Worm (Caenorhabditis elegans) whole organism, young adult: Measurements from ENCODE around the gene gmn-1.

Experiments used
- B0336.3 ChIP-seq: fragments of 200-800 bp; sonication (Bioruptor generic); IDR thresholded peaks from 2 replicates; pipeline ENCODE4 v1.3.6; 2022; ENCODE audit warnings: missing genetic modification characterization, missing compliant biosample characterization
- C17E4.6 ChIP-seq: fragments of 200-800 bp; sonication (Bioruptor generic); IDR thresholded peaks from 2 replicates; pipeline ENCODE4 v1.3.6; 2022; ENCODE audit warnings: missing genetic modification reagents, missing genetic modification characterization, missing compliant biosample characterization
- F10E7.11 ChIP-seq: sonication (generic microtip); optimal IDR thresholded peaks from 2 replicates; lab custom pipeline; 2017; ENCODE audit warnings: mild to moderate bottlenecking, missing genetic modification characterization, moderate library complexity, missing compliant biosample characterization
- F23B12.7 ChIP-seq: sonication (generic microtip); optimal IDR thresholded peaks from 2 replicates; lab custom pipeline; 2017; ENCODE audit warnings: missing genetic modification characterization, mild to moderate bottlenecking, missing compliant biosample characterization, antibody characterized with exemption, moderate library complexity; ENCODE audit not compliant: insufficient read depth
- F52B5.7 ChIP-seq: sonication (generic microtip); optimal IDR thresholded peaks from 2 replicates; lab custom pipeline; 2016; ENCODE audit warnings: mild to moderate bottlenecking, missing genetic modification characterization, missing compliant biosample characterization
- F57A8.1 ChIP-seq: fragments of 200-800 bp; sonication (Bioruptor generic); optimal IDR thresholded peaks from 2 replicates; lab custom pipeline; 2018; ENCODE audit warnings: mild to moderate bottlenecking, missing genetic modification characterization, moderate library complexity, missing compliant biosample characterization
- K12H6.12 ChIP-seq: fragments of 200-800 bp; sonication (Bioruptor generic); optimal IDR thresholded peaks from 2 replicates; lab custom pipeline; 2018; ENCODE audit warnings: mild to moderate bottlenecking, missing genetic modification characterization, missing compliant biosample characterization
- Y56A3A.18 ChIP-seq: fragments of 200-800 bp; sonication (Bioruptor generic); IDR thresholded peaks from 2 replicates; pipeline ENCODE4 v1.3.6; 2022; ENCODE audit warnings: missing genetic modification reagents, missing genetic modification characterization, missing compliant biosample characterization
- Y67H2A.10 ChIP-seq: fragments of 200-800 bp; sonication (Bioruptor generic); conservative IDR thresholded peaks from 2 replicates; pipeline ENCODE4 v1.3.6; 2022; ENCODE audit warnings: missing genetic modification reagents, missing genetic modification characterization, missing compliant biosample characterization
- ama-1 ChIP-seq, 3 experiments: fragments of 150-350 bp in 1 of 3; sonication (generic microtip) in 2 of 3; optimal IDR thresholded peaks; 2 replicates each; lab custom pipeline; 2014 to 2018; ENCODE audit warnings: missing biosample characterization in 2 of 3, missing genetic modification characterization in 2 of 3, missing genetic modification reagents in 2 of 3
- attf-3 ChIP-seq: fragments of 200-800 bp; sonication (Bioruptor generic); conservative IDR thresholded peaks from 2 replicates; pipeline ENCODE4 v1.3.6; 2022; ENCODE audit warnings: missing genetic modification reagents, missing genetic modification characterization, missing compliant biosample characterization
- attf-5 ChIP-seq: fragments of 200-800 bp; sonication (Bioruptor generic); optimal IDR thresholded peaks from 2 replicates; lab custom pipeline; 2018; ENCODE audit warnings: mild to moderate bottlenecking, missing genetic modification characterization, missing compliant biosample characterization
- ceh-58 ChIP-seq: fragments of 200-800 bp; sonication (Bioruptor generic); IDR thresholded peaks from 2 replicates; pipeline ENCODE4 v1.3.6; 2022; ENCODE audit warnings: missing genetic modification characterization, missing compliant biosample characterization
- ceh-79 ChIP-seq: sonication (generic microtip); optimal IDR thresholded peaks from 2 replicates; lab custom pipeline; 2017; ENCODE audit warnings: mild to moderate bottlenecking, missing genetic modification characterization, missing compliant biosample characterization
- ceh-91 ChIP-seq: fragments of 200-800 bp; sonication (Bioruptor generic); IDR thresholded peaks from 2 replicates; pipeline ENCODE4 v1.3.6; 2022; ENCODE audit warnings: missing genetic modification reagents, missing genetic modification characterization, missing compliant biosample characterization
- chd-7 ChIP-seq: sonication (generic microtip); optimal IDR thresholded peaks from 2 replicates; lab custom pipeline; 2016; ENCODE audit warnings: mild to moderate bottlenecking, missing genetic modification characterization, moderate library complexity, missing compliant biosample characterization
- ets-4 ChIP-seq: fragments of 200-800 bp; sonication (Bioruptor generic); optimal IDR thresholded peaks from 2 replicates; lab custom pipeline; 2018; ENCODE audit warnings: mild to moderate bottlenecking, missing genetic modification characterization, missing compliant biosample characterization
- lin-26 ChIP-seq: fragments of 200-800 bp; sonication (Bioruptor generic); IDR thresholded peaks from 2 replicates; pipeline ENCODE4 v1.3.6; 2022; ENCODE audit warnings: missing genetic modification reagents, missing genetic modification characterization, missing compliant biosample characterization
- lin-35 ChIP-seq, 3 experiments: fragments of 150-350 bp in 2 of 3; sonication (generic microtip) in 1 of 3; optimal IDR thresholded peaks; 2 replicates each; lab custom pipeline; 2014 to 2018; ENCODE audit warnings: missing biosample characterization in 3 of 3, missing genetic modification characterization in 3 of 3, missing genetic modification reagents in 3 of 3
- lin-40 ChIP-seq: sonication (generic microtip); optimal IDR thresholded peaks from 2 replicates; lab custom pipeline; 2016; ENCODE audit warnings: missing genetic modification characterization, mild to moderate bottlenecking, missing compliant biosample characterization, missing genotype, missing genetic modification reagents
- lir-1 ChIP-seq: fragments of 200-800 bp; sonication (Bioruptor generic); conservative IDR thresholded peaks from 2 replicates; pipeline ENCODE4 v1.3.6; 2022; ENCODE audit warnings: missing genetic modification reagents, missing genetic modification characterization, missing compliant biosample characterization
- lsl-1 ChIP-seq: fragments of 200-800 bp; sonication (Bioruptor generic); optimal IDR thresholded peaks from 2 replicates; lab custom pipeline; 2018; ENCODE audit warnings: mild to moderate bottlenecking, missing genetic modification characterization, moderate library complexity, missing compliant biosample characterization
- madf-10 ChIP-seq: sonication (generic microtip); optimal IDR thresholded peaks from 2 replicates; lab custom pipeline; 2016; ENCODE audit warnings: mild to moderate bottlenecking, missing genetic modification characterization, missing compliant biosample characterization
- madf-6 ChIP-seq: fragments of 200-800 bp; sonication (Bioruptor generic); IDR thresholded peaks from 2 replicates; pipeline ENCODE4 v1.3.6; 2022; ENCODE audit warnings: missing genetic modification reagents, missing genetic modification characterization, missing compliant biosample characterization
- mcd-1 ChIP-seq: fragments of 200-800 bp; sonication (Bioruptor generic); IDR thresholded peaks from 2 replicates; pipeline ENCODE4 v1.3.6; 2022; ENCODE audit warnings: missing genetic modification reagents, missing genetic modification characterization, missing compliant biosample characterization
- mxl-1 ChIP-seq: sonication (generic microtip); optimal IDR thresholded peaks from 2 replicates; lab custom pipeline; 2016; ENCODE audit warnings: missing genetic modification characterization, missing compliant biosample characterization
- nfyb-1 ChIP-seq: fragments of 200-800 bp; sonication (Bioruptor generic); IDR thresholded peaks from 2 replicates; pipeline ENCODE4 v1.3.6; 2022; ENCODE audit warnings: missing genetic modification reagents, missing genetic modification characterization, missing compliant biosample characterization
- nhr-120 ChIP-seq: fragments of 200-800 bp; sonication (Bioruptor generic); IDR thresholded peaks from 2 replicates; pipeline ENCODE4 v1.3.6; 2022; ENCODE audit warnings: missing genetic modification characterization, missing compliant biosample characterization
- rcor-1 ChIP-seq: fragments of 200-800 bp; sonication (Bioruptor generic); IDR thresholded peaks from 2 replicates; pipeline ENCODE4 v1.3.6; 2022; ENCODE audit warnings: missing genetic modification reagents, missing genetic modification characterization, missing compliant biosample characterization
- rec-8 ChIP-seq, 2 experiments: sonication (generic microtip); optimal IDR thresholded peaks; 2 replicates each; lab custom pipeline; 2016; ENCODE audit warnings: mild to moderate bottlenecking in 2 of 2, missing genetic modification characterization in 2 of 2, missing genetic modification reagents in 2 of 2, missing genotype in 2 of 2, missing biosample characterization in 1 of 2, missing compliant biosample characterization in 1 of 2, moderate library complexity in 1 of 2
- sdz-38 ChIP-seq: sonication (generic microtip); optimal IDR thresholded peaks from 2 replicates; lab custom pipeline; 2016; ENCODE audit warnings: missing genotype, missing genetic modification characterization, missing compliant biosample characterization
- zfh-2 ChIP-seq: fragments of 200-800 bp; sonication (Bioruptor generic); conservative IDR thresholded peaks from 2 replicates; pipeline ENCODE4 v1.3.6; 2022; ENCODE audit warnings: missing genetic modification reagents, missing genetic modification characterization, missing compliant biosample characterization
- ztf-6 ChIP-seq: fragments of 200-800 bp; sonication (Bioruptor generic); IDR thresholded peaks from 2 replicates; pipeline ENCODE4 v1.3.6; 2022; ENCODE audit warnings: missing genetic modification reagents, missing genetic modification characterization, missing compliant biosample characterization

The gmn-1 gene

DNA sequence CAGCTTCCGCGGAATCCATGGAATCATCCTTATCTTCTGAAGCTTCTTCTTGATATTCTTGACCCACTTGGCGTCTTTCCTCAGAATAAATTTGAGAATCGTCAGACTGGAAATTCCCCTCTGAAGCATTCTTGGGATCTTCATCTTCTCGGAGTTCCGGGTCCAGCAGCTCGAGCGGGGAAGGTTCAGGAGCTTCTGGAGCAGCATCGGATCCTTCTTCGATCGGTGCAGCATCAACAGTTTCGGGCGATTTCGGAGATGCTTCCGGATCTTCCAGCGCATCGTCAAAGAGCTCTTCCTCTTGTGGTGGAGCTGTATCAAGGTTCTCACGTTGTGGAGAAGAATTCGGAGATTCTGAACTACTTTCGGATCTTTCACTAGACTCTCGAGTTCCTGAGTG lies 17.6 kb downstream of the gmn-1 start:
- TF ChIP-seq ceh-91 (GFP tag; lab: Robert Waterston, UW) (no peak), ztf-6 (no peak), ceh-58 (0 out of 2 replicates have a peak, but pooled peaks have one; percentile 16)
- TF ChIP-seq, all 124 proteins: peak for 1

- TF ChIP-seq zfh-2 (peak; percentile 66), lsl-1 (GFP tag; lab: Kevin White, UChicago) (no peak), rcor-1 (GFP tag; lab: Robert Waterston, UW) (no peak), F23B12.7 (no peak), mcd-1 (no peak), lir-1 (no peak), Y67H2A.10 (GFP tag; lab: Robert Waterston, UW) (no peak), nfyb-1 (GFP tag; lab: Robert Waterston, UW) (no peak), lin-26 (GFP tag; lab: Robert Waterston, UW) (0 out of 2 replicates have a peak, but pooled peaks have one; percentile 28), ama-1 (optimal IDR thresholded peaks at IDR 0.05; lab: Kevin White, UChicago) (no peak), ama-1 (GFP tag; optimal IDR thresholded peaks at IDR 0.05; lab: Kevin White, UChicago) (no peak), chd-7 (tag; lab: Kevin White, UChicago) (no peak), K12H6.12 (tag; lab: Kevin White, UChicago) (no peak), lin-40 (tag; lab: Kevin White, UChicago) (no peak)
Observed at ce11 chrIII:12205271-12205670, 19.9 kb downstream of the gmn-1 start.

ce11 chrIII:12202437-12202836 lies 22.7 kb downstream of the gmn-1 start, which contains the start of gene osm-12:
Gene osm-12 (minus strand): TSS chrIII:12202537.
- TF ChIP-seq B0336.3 (GFP tag; lab: Robert Waterston, UW) (no peak), F10E7.11 (tag; lab: Kevin White, UChicago) (no peak), sdz-38 (tag; lab: Kevin White, UChicago) (no peak), attf-3 (no peak)

- TF ChIP-seq rec-8 (tag; optimal IDR thresholded peaks at IDR 0.05; lab: Kevin White, UChicago) (no peak), ets-4 (GFP tag; lab: Kevin White, UChicago) (no peak), madf-6 (no peak), F52B5.7 (tag; lab: Kevin White, UChicago) (no peak), nhr-120 (GFP tag; lab: Robert Waterston, UW) (no peak), F57A8.1 (no peak), madf-10 (no peak), Y56A3A.18 (GFP tag; lab: Robert Waterston, UW) (no peak), C17E4.6 (GFP tag; lab: Robert Waterston, UW) (no peak)
Observed at ce11 chrIII:12198135-12198534, 27.0 kb downstream of the gmn-1 start.

DNA sequence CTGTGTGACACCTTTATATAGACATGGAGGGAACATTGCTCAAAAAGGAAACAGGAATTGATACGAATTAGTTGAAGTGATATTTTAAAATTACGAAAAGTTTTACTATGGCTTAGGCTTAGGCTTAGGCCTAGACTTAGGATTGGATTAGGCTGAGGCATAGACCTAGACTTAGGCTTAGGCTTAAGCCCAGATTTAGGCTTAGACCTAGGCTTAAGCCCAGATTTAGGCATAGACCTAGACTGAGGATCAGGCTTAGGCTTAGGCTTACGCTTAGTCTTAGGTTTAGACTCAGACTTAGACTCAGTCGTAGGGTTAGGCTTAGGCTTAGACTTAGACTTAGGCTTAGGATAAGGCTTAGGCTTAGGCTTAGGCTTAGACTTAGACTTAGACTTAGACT lies 29.1 kb downstream of the gmn-1 start:
- no peak for TF ChIP-seq mxl-1 (tag; lab: Kevin White, UChicago)
- no peak for TF ChIP-seq ceh-79 (tag; lab: Kevin White, UChicago)
- TF ChIP-seq attf-5 (GFP tag; lab: Kevin White, UChicago), result no peak
- TF ChIP-seq lin-35 (GFP tag; optimal IDR thresholded peaks at IDR 0.05; lab: Kevin White, UChicago), result no peak
- TF ChIP-seq Y56A3A.18 (GFP tag; lab: Robert Waterston, UW), result no peak
